Worm (Caenorhabditis elegans) whole organism, L1 larva: ENCODE data around the gene F47B10.5.
A peak's percentile ranks its signal among the peaks of the same experiment; 100 is the strongest.

Experiments
- F16B12.6 ChIP-seq: fragments of 150-350 bp; optimal IDR thresholded peaks from 2 replicates; lab custom pipeline; 2014; ENCODE audit warnings: missing biosample characterization, missing genetic modification characterization
- Y116A8C.19 ChIP-seq: sonication (generic microtip); optimal IDR thresholded peaks from 2 replicates; lab custom pipeline; 2016; ENCODE audit warnings: missing compliant biosample characterization, missing genetic modification characterization, borderline replicate concordance
- alr-1 ChIP-seq: fragments of 200-800 bp; sonication (Bioruptor generic); optimal IDR thresholded peaks from 2 replicates; lab custom pipeline; 2018; ENCODE audit warnings: borderline replicate concordance, mild to moderate bottlenecking, missing genetic modification characterization, missing compliant biosample characterization
- aly-2 ChIP-seq: fragments of 150-350 bp; optimal IDR thresholded peaks from 2 replicates; lab custom pipeline; 2014; ENCODE audit warnings: missing biosample characterization, missing genetic modification characterization
- blmp-1 ChIP-seq: fragments of 150-350 bp; optimal IDR thresholded peaks from 2 replicates; lab custom pipeline; 2014; ENCODE audit warnings: missing biosample characterization, missing genetic modification characterization
- ceh-63 ChIP-seq: fragments of 200-800 bp; sonication (Bioruptor generic); optimal IDR thresholded peaks from 2 replicates; lab custom pipeline; 2018; ENCODE audit warnings: mild to moderate bottlenecking, missing genetic modification characterization, missing compliant biosample characterization
- ceh-8 ChIP-seq: fragments of 200-800 bp; sonication (Bioruptor generic); optimal IDR thresholded peaks from 2 replicates; lab custom pipeline; 2018; ENCODE audit warnings: mild to moderate bottlenecking, missing genetic modification characterization, moderate library complexity, missing compliant biosample characterization
- ceh-88 ChIP-seq: fragments of 200-800 bp; sonication (Bioruptor generic); IDR thresholded peaks from 2 replicates; pipeline ENCODE4 v1.3.6; 2022; ENCODE audit warnings: missing genetic modification characterization, missing compliant biosample characterization
- dsc-1 ChIP-seq: sonication (generic microtip); optimal IDR thresholded peaks from 2 replicates; lab custom pipeline; 2016; ENCODE audit warnings: mild to moderate bottlenecking, missing genetic modification characterization, missing compliant biosample characterization
- egl-27 ChIP-seq, 2 experiments: fragments of 150-350 bp in 1 of 2; sonication (generic microtip); optimal IDR thresholded peaks; 3 replicates each; lab custom pipeline; 2017 to 2018; ENCODE audit warnings: missing biosample characterization in 2 of 2, missing genetic modification characterization in 2 of 2, missing genetic modification reagents in 2 of 2
- elt-2 ChIP-seq: sonication (generic microtip); optimal IDR thresholded peaks from 2 replicates; lab custom pipeline; 2016; ENCODE audit warnings: missing genetic modification characterization, mild to moderate bottlenecking, inconsistent platforms, missing compliant biosample characterization, missing genetic modification reagents
- elt-3 ChIP-seq, 6 experiments: fragments of 150-350 bp in 1 of 6; sonication (generic microtip); optimal IDR thresholded peaks; 2 replicates each; lab custom pipeline; 2017 to 2018; ENCODE audit warnings: missing biosample characterization in 6 of 6, missing genetic modification characterization in 6 of 6, inconsistent platforms in 1 of 6
- grh-1 ChIP-seq: fragments of 200-800 bp; sonication (Bioruptor generic); IDR thresholded peaks from 2 replicates; pipeline ENCODE4 v1.3.6; 2022; ENCODE audit warnings: missing genetic modification reagents, missing genetic modification characterization, missing compliant biosample characterization
- irx-1 ChIP-seq: sonication (generic microtip); optimal IDR thresholded peaks from 2 replicates; lab custom pipeline; 2016; ENCODE audit warnings: missing genetic modification characterization, missing compliant biosample characterization
- jun-1 ChIP-seq: fragments of 150-350 bp; optimal IDR thresholded peaks from 2 replicates; lab custom pipeline; 2014; ENCODE audit warnings: missing biosample characterization, missing genetic modification reagents, missing genetic modification characterization
- lin-14 ChIP-seq: fragments of 200-800 bp; sonication (Bioruptor generic); optimal IDR thresholded peaks from 2 replicates; lab custom pipeline; 2018; ENCODE audit warnings: mild to moderate bottlenecking, missing genetic modification characterization, moderate library complexity, missing compliant biosample characterization
- lin-35 ChIP-seq, 2 experiments: fragments of 150-350 bp; optimal IDR thresholded peaks; 2 replicates each; lab custom pipeline; 2014; ENCODE audit warnings: missing biosample characterization in 2 of 2, missing genetic modification characterization in 2 of 2, missing genetic modification reagents in 2 of 2
- lin-39 ChIP-seq: fragments of 150-350 bp; optimal IDR thresholded peaks from 2 replicates; lab custom pipeline; 2014; ENCODE audit warnings: missing biosample characterization, missing genetic modification reagents, missing genetic modification characterization
- lsy-2 ChIP-seq, 2 experiments: fragments of 150-350 bp; optimal IDR thresholded peaks; 2 replicates each; lab custom pipeline; 2014; ENCODE audit warnings: missing biosample characterization in 2 of 2, missing genetic modification characterization in 2 of 2
- mab-9 ChIP-seq: fragments of 200-800 bp; sonication (Bioruptor generic); IDR thresholded peaks from 2 replicates; pipeline ENCODE4 v1.3.6; 2022; ENCODE audit warnings: missing genetic modification reagents, missing genetic modification characterization, missing compliant biosample characterization
- mep-1 ChIP-seq: fragments of 150-350 bp; optimal IDR thresholded peaks from 2 replicates; lab custom pipeline; 2014; ENCODE audit warnings: missing biosample characterization, missing genetic modification characterization
- nhr-19 ChIP-seq: fragments of 200-800 bp; sonication (Bioruptor generic); conservative IDR thresholded peaks from 2 replicates; pipeline ENCODE4 v1.3.6; 2022; ENCODE audit warnings: missing genetic modification characterization, missing compliant biosample characterization
- nhr-20 ChIP-seq: sonication (generic microtip); optimal IDR thresholded peaks from 2 replicates; lab custom pipeline; 2016; ENCODE audit warnings: mild to moderate bottlenecking, missing genetic modification characterization, missing compliant biosample characterization
- nhr-237 ChIP-seq: fragments of 150-350 bp; optimal IDR thresholded peaks from 2 replicates; lab custom pipeline; 2014; ENCODE audit warnings: missing biosample characterization, missing genetic modification characterization
- nhr-71 ChIP-seq: sonication (generic microtip); optimal IDR thresholded peaks from 2 replicates; lab custom pipeline; 2016; ENCODE audit warnings: mild to moderate bottlenecking, missing genetic modification characterization, moderate library complexity, missing compliant biosample characterization
- nhr-85 ChIP-seq: sonication (generic microtip); peaks from one replicate; lab custom pipeline; 2016; ENCODE audit warnings: missing genetic modification characterization, inconsistent platforms, missing compliant biosample characterization
- rnt-1 ChIP-seq: sonication (generic microtip); optimal IDR thresholded peaks from 2 replicates; lab custom pipeline; 2016; ENCODE audit warnings: mild to moderate bottlenecking, missing genetic modification characterization, moderate library complexity, missing compliant biosample characterization
- skn-1 ChIP-seq: fragments of 150-350 bp; optimal IDR thresholded peaks from 2 replicates; lab custom pipeline; 2014; ENCODE audit warnings: missing biosample characterization, missing genetic modification characterization
- snu-23 ChIP-seq: sonication (generic microtip); optimal IDR thresholded peaks from 2 replicates; lab custom pipeline; 2016; ENCODE audit warnings: missing genetic modification characterization, missing compliant biosample characterization
- sptf-1 ChIP-seq: fragments of 150-350 bp; optimal IDR thresholded peaks from 2 replicates; lab custom pipeline; 2014; ENCODE audit warnings: missing biosample characterization, missing genetic modification characterization
- sup-37 ChIP-seq: fragments of 200-800 bp; sonication (Bioruptor generic); optimal IDR thresholded peaks from 2 replicates; lab custom pipeline; 2018; ENCODE audit warnings: mild to moderate bottlenecking, missing genetic modification characterization, missing compliant biosample characterization
- tbx-2 ChIP-seq: sonication (generic microtip); optimal IDR thresholded peaks from 2 replicates; lab custom pipeline; 2016; ENCODE audit warnings: missing genetic modification characterization, missing compliant biosample characterization
- unc-130 ChIP-seq: fragments of 150-350 bp; optimal IDR thresholded peaks from 2 replicates; lab custom pipeline; 2017; ENCODE audit warnings: missing biosample characterization, missing genetic modification characterization, inconsistent platforms
- unc-86 ChIP-seq: sonication (generic microtip); optimal IDR thresholded peaks from 2 replicates; lab custom pipeline; 2016; ENCODE audit warnings: missing genetic modification characterization, missing compliant biosample characterization
- zag-1 ChIP-seq: fragments of 150-350 bp; optimal IDR thresholded peaks from 2 replicates; lab custom pipeline; 2014; ENCODE audit warnings: missing biosample characterization, missing genetic modification characterization

The F47B10.5 gene

ce11 chrX:10916194-10916593 is 25.8 kb upstream of the F47B10.5 start:
- TF ChIP-seq skn-1 (tag; lab: Kevin White, UChicago) (no peak), elt-2 (tag; lab: Kevin White, UChicago) (peak; percentile 43), nhr-20 (no peak)
- TF ChIP-seq, all 84 proteins: peak for 1

ce11 chrX:10914421-10915277 is 24.3 kb upstream of the F47B10.5 start:
- peak; percentile 66 for TF ChIP-seq elt-2 (tag; lab: Kevin White, UChicago)
- TF ChIP-seq jun-1 (tag; lab: Kevin White, UChicago): no peak
- TF ChIP-seq nhr-20: peak; percentile 53
- TF ChIP-seq elt-3 (tag; optimal IDR thresholded peaks at IDR 0.05; lab: Kevin White, UChicago): peak in 1 of 6 experiments; percentile 11
- TF ChIP-seq nhr-71: peak; percentile 8
- peak; percentile 83 for TF ChIP-seq nhr-85 (tag; lab: Kevin White, UChicago)
- TF ChIP-seq lin-14 (GFP tag; lab: Kevin White, UChicago): peak; percentile 26
- no peak for TF ChIP-seq unc-86 (tag; lab: Kevin White, UChicago)
- peak; percentile 12 for TF ChIP-seq blmp-1
- TF ChIP-seq lin-35 (GFP tag; optimal IDR thresholded peaks at IDR 0.05; lab: Kevin White, UChicago): peak in 1 of 2 experiments; percentile 17
- no peak for TF ChIP-seq ceh-8 (GFP tag; lab: Kevin White, UChicago)
- TF ChIP-seq, all 84 proteins: peak for 8

ce11 chrX:10913981-10914380 is 23.6 kb upstream of the F47B10.5 start, which contains the start of gene F47B10.9:
TSS of gene F47B10.9 (minus strand) at chrX:10914081.
- TF ChIP-seq irx-1 (tag; lab: Kevin White, UChicago) (no peak), sptf-1 (tag; lab: Kevin White, UChicago) (no peak), snu-23 (GFP tag; lab: Kevin White, UChicago) (no peak), egl-27 (tag; optimal IDR thresholded peaks at IDR 0.05; lab: Kevin White, UChicago) (no peak), dsc-1 (tag; lab: Kevin White, UChicago) (no peak), tbx-2 (no peak), ceh-88 (no peak), grh-1 (no peak), alr-1 (tag; lab: Kevin White, UChicago) (no peak), ceh-63 (no peak), mab-9 (GFP tag; lab: Robert Waterston, UW) (no peak), unc-130 (tag; lab: Kevin White, UChicago) (no peak), zag-1 (tag; lab: Kevin White, UChicago) (no peak), Y116A8C.19 (tag; lab: Kevin White, UChicago) (no peak), nhr-85 (tag; lab: Kevin White, UChicago) (no peak), aly-2 (no peak), nhr-237 (tag; lab: Kevin White, UChicago) (no peak), blmp-1 (no peak), mep-1 (no peak), unc-86 (tag; lab: Kevin White, UChicago) (no peak)

ce11 chrX:10910716-10911115 is 20.4 kb upstream of the F47B10.5 start, which contains the start of gene F47B10.8:
TSS of gene F47B10.8 (minus strand) at chrX:10910816.
- TF ChIP-seq rnt-1 (tag; lab: Kevin White, UChicago) (peak; percentile 34), irx-1 (tag; lab: Kevin White, UChicago) (no peak)

ce11 chrX:10909661-10910060 is 19.3 kb upstream of the F47B10.5 start:
- TF ChIP-seq elt-3 (tag; optimal IDR thresholded peaks at IDR 0.05; lab: Kevin White, UChicago) (no peak), nhr-19 (GFP tag; lab: Robert Waterston, UW) (peak; percentile 34; the same call in 1 of the 2 replicates), F16B12.6 (no peak), lin-39 (tag; lab: Kevin White, UChicago) (peak; percentile 36), lin-14 (GFP tag; lab: Kevin White, UChicago) (peak; percentile 69), lsy-2 (tag; optimal IDR thresholded peaks at IDR 0.05; lab: Kevin White, UChicago) (peak in 1 of 2 experiments; percentile 33), rnt-1 (tag; lab: Kevin White, UChicago) (peak; percentile 70), nhr-71 (peak; percentile 60), sup-37 (GFP tag; lab: Kevin White, UChicago) (no peak), snu-23 (GFP tag; lab: Kevin White, UChicago) (peak; percentile 12)
